Fruit fly (Drosophila melanogaster) whole organism, prepupa: ENCODE data around the gene CG13082.

Source experiments
- Blimp-1 ChIP-seq: fragments of 200-800 bp; sonication (Bioruptor generic); optimal IDR thresholded peaks from 3 replicates; lab custom pipeline; 2017; ENCODE audit warnings: missing biosample characterization, missing genetic modification characterization, mild to moderate bottlenecking, moderate library complexity, missing genetic modification reagents
- CG10631 ChIP-seq: fragments of 200-800 bp; sonication (Bioruptor generic); optimal IDR thresholded peaks from 2 replicates; lab custom pipeline; 2016; ENCODE audit warnings: missing biosample characterization, missing genetic modification characterization
- CG10669 ChIP-seq: fragments of 200-800 bp; sonication (Bioruptor generic); optimal IDR thresholded peaks from 3 replicates; lab custom pipeline; 2018; ENCODE audit warnings: missing biosample characterization, mild to moderate bottlenecking, missing genetic modification characterization, moderate library complexity
- CG11294 ChIP-seq: fragments of 200-800 bp; sonication (Bioruptor generic); IDR thresholded peaks from 2 replicates; pipeline ENCODE4 v1.3.6; 2022; ENCODE audit warnings: missing biosample characterization, missing genetic modification characterization
- CG11762 ChIP-seq: fragments of 200-800 bp; sonication (Bioruptor generic); optimal IDR thresholded peaks from 3 replicates; lab custom pipeline; 2016; ENCODE audit warnings: missing biosample characterization, missing genetic modification characterization; ENCODE audit not compliant: insufficient read depth
- CG15336 ChIP-seq: fragments of 200-800 bp; sonication (Bioruptor generic); IDR thresholded peaks from 2 replicates; pipeline ENCODE4 v1.3.6; 2022; ENCODE audit warnings: missing biosample characterization, missing genetic modification characterization
- CG1621 ChIP-seq: fragments of 200-800 bp; sonication (Bioruptor generic); optimal IDR thresholded peaks from 3 replicates; lab custom pipeline; 2018; ENCODE audit warnings: missing biosample characterization, mild to moderate bottlenecking, missing genetic modification characterization
- CG16779 ChIP-seq: fragments of 200-800 bp; sonication (Bioruptor generic); optimal IDR thresholded peaks from 3 replicates; lab custom pipeline; 2017; ENCODE audit warnings: missing biosample characterization, mild to moderate bottlenecking, missing genetic modification characterization
- CG32006 ChIP-seq: fragments of 200-800 bp; sonication (Bioruptor generic); optimal IDR thresholded peaks from 3 replicates; lab custom pipeline; 2017; ENCODE audit warnings: missing biosample characterization, mild to moderate bottlenecking, missing genetic modification characterization
- CG34406 ChIP-seq: fragments of 200-800 bp; sonication (Bioruptor generic); optimal IDR thresholded peaks from 3 replicates; lab custom pipeline; 2016; ENCODE audit warnings: missing biosample characterization, missing genetic modification characterization
- CG3919 ChIP-seq: fragments of 200-800 bp; sonication (Bioruptor generic); optimal IDR thresholded peaks from 3 replicates; lab custom pipeline; 2016; ENCODE audit warnings: missing biosample characterization, missing genetic modification characterization
- CG4318 ChIP-seq: fragments of 200-800 bp; sonication (Bioruptor generic); optimal IDR thresholded peaks from 3 replicates; lab custom pipeline; 2017; ENCODE audit warnings: missing biosample characterization, mild to moderate bottlenecking, missing genetic modification characterization
- CG6163 ChIP-seq: fragments of 200-800 bp; sonication (Bioruptor generic); IDR thresholded peaks from 3 replicates; pipeline ENCODE4 v1.3.6; 2022; ENCODE audit warnings: missing biosample characterization, missing genetic modification characterization
- CG6276 ChIP-seq: fragments of 200-800 bp; sonication (Bioruptor generic); optimal IDR thresholded peaks from 2 replicates; lab custom pipeline; 2017; ENCODE audit warnings: missing biosample characterization, mild to moderate bottlenecking, missing genetic modification characterization
- CG6792 ChIP-seq: fragments of 200-800 bp; sonication (Bioruptor generic); optimal IDR thresholded peaks from 3 replicates; lab custom pipeline; 2016; ENCODE audit warnings: missing biosample characterization, missing genetic modification characterization
- CG6808 ChIP-seq: fragments of 200-800 bp; sonication (Bioruptor generic); optimal IDR thresholded peaks from 3 replicates; lab custom pipeline; 2017; ENCODE audit warnings: missing biosample characterization, missing genetic modification characterization, mild to moderate bottlenecking, moderate library complexity, missing genetic modification reagents
- CG6854 ChIP-seq: fragments of 200-800 bp; sonication (Bioruptor generic); optimal IDR thresholded peaks from 2 replicates; lab custom pipeline; 2017; ENCODE audit warnings: missing biosample characterization, mild to moderate bottlenecking, missing genetic modification characterization
- CG7368 ChIP-seq: fragments of 200-800 bp; sonication (Bioruptor generic); optimal IDR thresholded peaks from 3 replicates; lab custom pipeline; 2016; ENCODE audit warnings: missing biosample characterization, missing genetic modification characterization
- CG8119 ChIP-seq: fragments of 200-800 bp; sonication (Bioruptor generic); IDR thresholded peaks from 3 replicates; pipeline ENCODE4 v1.3.6; 2022; ENCODE audit warnings: missing biosample characterization, missing genetic modification characterization
- CG8319 ChIP-seq: fragments of 200-800 bp; sonication (Bioruptor generic); optimal IDR thresholded peaks from 3 replicates; lab custom pipeline; 2016; ENCODE audit warnings: missing biosample characterization, missing genetic modification characterization
- CG8632 ChIP-seq: fragments of 200-800 bp; sonication (Bioruptor generic); optimal IDR thresholded peaks from 3 replicates; lab custom pipeline; 2016; ENCODE audit warnings: missing biosample characterization, missing genetic modification characterization
- CG9139 ChIP-seq: fragments of 200-800 bp; sonication (Bioruptor generic); optimal IDR thresholded peaks from 3 replicates; lab custom pipeline; 2017; ENCODE audit warnings: missing biosample characterization, mild to moderate bottlenecking, missing genetic modification characterization
- Eip75B ChIP-seq: fragments of 200-800 bp; sonication (Bioruptor generic); optimal IDR thresholded peaks from 3 replicates; lab custom pipeline; 2016; ENCODE audit warnings: missing biosample characterization, missing genetic modification characterization
- Eip78C ChIP-seq: fragments of 200-800 bp; sonication (Bioruptor generic); peaks from one replicate; lab custom pipeline; 2016; ENCODE audit warnings: missing biosample characterization, missing genetic modification characterization
- Eip93F ChIP-seq: fragments of 200-800 bp; sonication (Bioruptor generic); optimal IDR thresholded peaks from 2 replicates; lab custom pipeline; 2016; ENCODE audit warnings: missing biosample characterization, mild to moderate bottlenecking, missing genetic modification characterization
- Ets21C ChIP-seq: fragments of 200-800 bp; sonication (Bioruptor generic); optimal IDR thresholded peaks from 3 replicates; lab custom pipeline; 2016; ENCODE audit warnings: missing biosample characterization, missing genetic modification characterization
- Gug ChIP-seq: fragments of 200-800 bp; sonication (Bioruptor generic); IDR thresholded peaks from 2 replicates; pipeline ENCODE4 v1.3.6; 2022; ENCODE audit warnings: missing biosample characterization, missing genetic modification characterization
- Hr38 ChIP-seq: sonication (Bioruptor generic); optimal IDR thresholded peaks from 2 replicates; lab custom pipeline; 2016; ENCODE audit warnings: missing biosample characterization, missing genetic modification characterization
- Hr39 ChIP-seq: fragments of 200-800 bp; sonication (Bioruptor generic); optimal IDR thresholded peaks from 2 replicates; lab custom pipeline; 2016; ENCODE audit warnings: missing biosample characterization, missing genetic modification characterization
- Hr4 ChIP-seq: fragments of 200-800 bp; sonication (Bioruptor generic); optimal IDR thresholded peaks from 3 replicates; lab custom pipeline; 2016; ENCODE audit warnings: missing biosample characterization, missing genetic modification characterization
- Lpt ChIP-seq: fragments of 200-800 bp; sonication (Bioruptor generic); optimal IDR thresholded peaks from 3 replicates; lab custom pipeline; 2016; ENCODE audit warnings: missing biosample characterization, missing genetic modification characterization
- Met ChIP-seq: fragments of 200-800 bp; sonication (Bioruptor generic); optimal IDR thresholded peaks from 3 replicates; lab custom pipeline; 2016; ENCODE audit warnings: missing biosample characterization, missing genetic modification characterization
- Sox102F ChIP-seq: fragments of 200-800 bp; sonication (Bioruptor generic); optimal IDR thresholded peaks from 2 replicates; lab custom pipeline; 2016; ENCODE audit warnings: missing biosample characterization, mild to moderate bottlenecking, missing genetic modification characterization
- Sox14 ChIP-seq: fragments of 200-800 bp; sonication (Bioruptor generic); optimal IDR thresholded peaks from 3 replicates; lab custom pipeline; 2016; ENCODE audit warnings: missing biosample characterization, missing genetic modification characterization
- achi ChIP-seq: fragments of 200-800 bp; sonication (Bioruptor generic); optimal IDR thresholded peaks from 3 replicates; lab custom pipeline; 2016; ENCODE audit warnings: missing biosample characterization, missing genetic modification characterization
- acj6 ChIP-seq: fragments of 200-800 bp; sonication (Bioruptor generic); optimal IDR thresholded peaks from 3 replicates; lab custom pipeline; 2016; ENCODE audit warnings: missing biosample characterization, missing genetic modification characterization
- cyc ChIP-seq: fragments of 200-800 bp; sonication (Bioruptor generic); optimal IDR thresholded peaks from 3 replicates; lab custom pipeline; 2016; ENCODE audit warnings: missing biosample characterization, missing genetic modification characterization
- dac ChIP-seq: fragments of 200-800 bp; sonication (Bioruptor generic); optimal IDR thresholded peaks from 2 replicates; lab custom pipeline; 2017; ENCODE audit warnings: missing biosample characterization, mild to moderate bottlenecking, missing genetic modification characterization
- dsx ChIP-seq: fragments of 200-800 bp; optimal IDR thresholded peaks from 3 replicates; lab custom pipeline; 2019; ENCODE audit warnings: missing biosample characterization, mild to moderate bottlenecking, missing genetic modification characterization, moderate library complexity; ENCODE audit not compliant: poor library complexity, severe bottlenecking
- eg ChIP-seq: fragments of 200-800 bp; sonication (Bioruptor generic); IDR thresholded peaks from 3 replicates; pipeline ENCODE4 v1.3.6; 2022; ENCODE audit warnings: missing biosample characterization, missing genetic modification characterization
- esn ChIP-seq: fragments of 200-800 bp; sonication (Bioruptor generic); optimal IDR thresholded peaks from 2 replicates; lab custom pipeline; 2016; ENCODE audit warnings: missing biosample characterization, mild to moderate bottlenecking, missing genetic modification characterization, moderate library complexity
- fd59A ChIP-seq: fragments of 200-800 bp; sonication (Bioruptor generic); optimal IDR thresholded peaks from 2 replicates; lab custom pipeline; 2017; ENCODE audit warnings: missing biosample characterization, mild to moderate bottlenecking, missing genetic modification characterization, missing genetic modification reagents
- fd85E ChIP-seq: fragments of 200-800 bp; sonication (Bioruptor generic); optimal IDR thresholded peaks from 3 replicates; lab custom pipeline; 2016; ENCODE audit warnings: missing biosample characterization, missing genetic modification characterization
- fkh ChIP-seq: fragments of 200-800 bp; sonication (Bioruptor generic); optimal IDR thresholded peaks from 3 replicates; lab custom pipeline; 2017; ENCODE audit warnings: missing biosample characterization, mild to moderate bottlenecking, missing genetic modification characterization, moderate library complexity
- lz ChIP-seq: fragments of 200-800 bp; sonication (Bioruptor generic); optimal IDR thresholded peaks from 3 replicates; lab custom pipeline; 2016; ENCODE audit warnings: missing biosample characterization, missing genetic modification characterization
- net ChIP-seq: fragments of 200-800 bp; sonication (Bioruptor generic); optimal IDR thresholded peaks from 3 replicates; lab custom pipeline; 2016; ENCODE audit warnings: missing biosample characterization, missing genetic modification characterization
- salr ChIP-seq, 2 experiments: fragments of 200-800 bp; sonication (Bioruptor generic); optimal IDR thresholded peaks; 3 replicates each; lab custom pipeline; 2016 to 2018; ENCODE audit warnings: missing biosample characterization in 2 of 2, missing genetic modification characterization in 2 of 2, mild to moderate bottlenecking in 1 of 2
- spab ChIP-seq: fragments of 200-800 bp; sonication (Bioruptor generic); optimal IDR thresholded peaks from 2 replicates; lab custom pipeline; 2017; ENCODE audit warnings: missing biosample characterization, mild to moderate bottlenecking, missing genetic modification characterization, missing genetic modification reagents
- ss ChIP-seq, 2 experiments: fragments of 200-800 bp; sonication (Bioruptor generic); optimal IDR thresholded peaks; 2 replicates in 1 of 2; 3 replicates in 1 of 2; lab custom pipeline; 2017 to 2018; ENCODE audit warnings: mild to moderate bottlenecking in 2 of 2, missing biosample characterization in 2 of 2, missing genetic modification characterization in 2 of 2, moderate library complexity in 1 of 2
- svp ChIP-seq: fragments of 200-800 bp; sonication (Bioruptor generic); peaks from one replicate; lab custom pipeline; 2016; ENCODE audit warnings: missing biosample characterization, missing genetic modification characterization
- vri ChIP-seq: fragments of 200-800 bp; sonication (Bioruptor generic); optimal IDR thresholded peaks from 3 replicates; lab custom pipeline; 2016; ENCODE audit warnings: missing biosample characterization, mild to moderate bottlenecking, missing genetic modification characterization

CG13082 gene

dm6 chr2L:19575626-19576298, 37.5 kb downstream of the CG13082 start:
- TF ChIP-seq vri (GFP tag; lab: Kevin White, UChicago) (peak; percentile 89), Sox102F (GFP tag; lab: Kevin White, UChicago) (peak; percentile 96), CG34406 (peak; percentile 95), net (GFP tag; lab: Kevin White, UChicago) (peak; percentile 97), salr (GFP tag; optimal IDR thresholded peaks at IDR 0.05; lab: Kevin White, UChicago) (peak; percentile 92 to 98), Gug (GFP tag; lab: Robert Waterston, UW) (peak; percentile 93), spab (GFP tag; lab: Kevin White, UChicago) (peak; percentile 95), CG3919 (GFP tag; lab: Kevin White, UChicago) (peak; percentile 97), Ets21C (GFP tag; lab: Kevin White, UChicago) (peak; percentile 95), CG15336 (GFP tag; lab: Robert Waterston, UW) (peak; percentile 96), CG11762 (GFP tag; lab: Kevin White, UChicago) (peak; percentile 95), CG11294 (peak; percentile 91), CG6808 (GFP tag; lab: Kevin White, UChicago) (peak; percentile 94), Eip93F (no peak), CG6854 (GFP tag; lab: Kevin White, UChicago) (peak; percentile 74), lz (GFP tag; lab: Kevin White, UChicago) (peak; percentile 97), cyc (GFP tag; lab: Kevin White, UChicago) (peak; percentile 97), svp (peak; percentile 98), Eip75B (GFP tag; lab: Kevin White, UChicago) (peak; percentile 96), CG32006 (GFP tag; lab: Kevin White, UChicago) (peak; percentile 99), esn (GFP tag; lab: Kevin White, UChicago) (peak; percentile 97), acj6 (peak; percentile 98), CG10631 (GFP tag; lab: Kevin White, UChicago) (peak; percentile 98), Lpt (GFP tag; lab: Kevin White, UChicago) (peak; percentile 93), fd59A (peak; percentile 96), dac (GFP tag; lab: Kevin White, UChicago) (peak; percentile 97), CG9139 (GFP tag; lab: Kevin White, UChicago) (peak; percentile 70), ss (GFP tag; optimal IDR thresholded peaks at IDR 0.05; lab: Kevin White, UChicago) (peak; percentile 87 to 93), CG6276 (GFP tag; lab: Kevin White, UChicago) (peak; percentile 96), CG8319 (GFP tag; lab: Kevin White, UChicago) (peak; percentile 95), CG4318 (GFP tag; lab: Kevin White, UChicago) (peak; percentile 99), Eip78C (peak; percentile 99), CG10669 (peak; percentile 97), CG6792 (GFP tag; lab: Kevin White, UChicago) (peak; percentile 93), CG7368 (GFP tag; lab: Kevin White, UChicago) (peak; percentile 93), achi (GFP tag; lab: Kevin White, UChicago) (peak; percentile 96), CG16779 (tag; lab: Kevin White, UChicago) (peak; percentile 94), Met (GFP tag; lab: Kevin White, UChicago) (peak; percentile 97), fd85E (GFP tag; lab: Kevin White, UChicago) (peak; percentile 60), Sox14 (GFP tag; lab: Kevin White, UChicago) (peak; percentile 98), Blimp-1 (GFP tag; lab: Kevin White, UChicago) (peak; percentile 93), dsx (GFP tag; lab: Kevin White, UChicago) (peak; percentile 89), Hr38 (no peak), CG6163 (peak; percentile 94), Hr39 (GFP tag; lab: Kevin White, UChicago) (peak; percentile 97), CG8632 (GFP tag; lab: Kevin White, UChicago) (peak; percentile 94), eg (GFP tag; lab: Robert Waterston, UW) (peak; percentile 94), Hr4 (GFP tag; lab: Kevin White, UChicago) (peak; percentile 98), CG1621 (peak; percentile 98), fkh (GFP tag; lab: Kevin White, UChicago) (peak; percentile 79), CG8119 (peak; percentile 97)
